Worm (Caenorhabditis elegans) whole organism, L4/young adult: ENCODE data around the gene pnn-1.

Experiments used
- W03F9.2 ChIP-seq: fragments of 150-350 bp; optimal IDR thresholded peaks from 2 replicates; lab custom pipeline; 2014; ENCODE audit warnings: missing biosample characterization, missing genetic modification characterization
- dao-5 ChIP-seq: sonication (generic microtip); optimal IDR thresholded peaks from 2 replicates; lab custom pipeline; 2016; ENCODE audit warnings: missing genotype, missing genetic modification characterization, moderate library complexity, missing compliant biosample characterization
- him-1 ChIP-seq: sonication (generic microtip); optimal IDR thresholded peaks from 2 replicates; lab custom pipeline; 2016; ENCODE audit warnings: missing genotype, missing genetic modification reagents, missing genetic modification characterization, missing compliant biosample characterization

DNA sequence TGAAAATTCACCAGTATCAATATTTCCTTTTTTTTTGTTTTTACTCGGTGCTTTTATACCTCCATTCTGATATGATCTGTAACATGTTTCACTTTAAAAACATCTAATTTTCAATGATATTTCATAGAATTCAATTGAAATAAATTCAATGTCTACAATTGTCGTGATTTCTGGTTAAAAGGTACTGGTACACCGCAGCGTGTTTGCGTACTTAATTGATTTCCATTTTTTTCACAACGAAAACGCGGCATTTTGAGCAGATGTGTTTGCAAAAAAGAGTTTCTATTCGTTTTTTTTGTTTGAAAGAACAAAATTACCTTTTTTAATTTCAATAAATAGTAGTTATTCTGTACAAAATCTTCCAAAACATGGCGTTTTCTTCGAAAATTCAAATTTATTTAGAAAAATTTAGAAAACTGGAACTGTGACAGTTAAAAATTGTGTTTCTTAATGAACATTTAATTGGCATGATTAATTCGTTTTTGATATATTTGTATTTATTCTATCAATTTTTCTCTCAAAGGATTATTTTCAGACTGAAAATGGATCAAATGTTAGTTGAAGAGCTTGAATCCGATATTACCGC, at the start of gene pnn-1:
- no peak for TF ChIP-seq dao-5 (tag; lab: Kevin White, UChicago)
- TF ChIP-seq W03F9.2, result peak; percentile 29
- no peak for TF ChIP-seq him-1 (tag; lab: Kevin White, UChicago)
